Worm (Caenorhabditis elegans) whole organism, late embryonic: ENCODE results near the gene snx-14.

ENCODE experiments used
- C08G9.2 ChIP-seq: sonication (generic microtip); optimal IDR thresholded peaks from 2 replicates; lab custom pipeline; 2016; ENCODE audit warnings: mild to moderate bottlenecking, missing genetic modification characterization, moderate library complexity, missing compliant biosample characterization
- C38D4.7 ChIP-seq: fragments of 200-800 bp; sonication (Bioruptor generic); optimal IDR thresholded peaks from 2 replicates; lab custom pipeline; 2018; ENCODE audit warnings: mild to moderate bottlenecking, missing genetic modification characterization, moderate library complexity, missing compliant biosample characterization
- K02D7.2 ChIP-seq: sonication (generic microtip); optimal IDR thresholded peaks from 2 replicates; lab custom pipeline; 2017; ENCODE audit warnings: mild to moderate bottlenecking, missing genetic modification characterization, missing compliant biosample characterization
- K09A11.1 ChIP-seq: sonication (generic microtip); optimal IDR thresholded peaks from 2 replicates; lab custom pipeline; 2017; ENCODE audit warnings: antibody characterized with exemption, mild to moderate bottlenecking, missing genetic modification characterization, missing compliant biosample characterization; ENCODE audit not compliant: insufficient read depth
- Y22D7AL.16 ChIP-seq: sonication (generic microtip); optimal IDR thresholded peaks from 2 replicates; lab custom pipeline; 2016; ENCODE audit warnings: missing genetic modification characterization, missing compliant biosample characterization
- ahr-1 ChIP-seq: sonication (generic microtip); optimal IDR thresholded peaks from 2 replicates; lab custom pipeline; 2016; ENCODE audit warnings: missing genetic modification characterization, missing compliant biosample characterization
- ceh-14 ChIP-seq: sonication (generic microtip); optimal IDR thresholded peaks from 2 replicates; lab custom pipeline; 2016; ENCODE audit warnings: missing genotype, missing genetic modification characterization, missing compliant biosample characterization
- ceh-18 ChIP-seq: sonication (generic microtip); optimal IDR thresholded peaks from 2 replicates; lab custom pipeline; 2016; ENCODE audit warnings: missing genetic modification characterization, missing compliant biosample characterization
- ceh-19 ChIP-seq: fragments of 200-800 bp; sonication (Bioruptor generic); optimal IDR thresholded peaks from 2 replicates; lab custom pipeline; 2018; ENCODE audit warnings: mild to moderate bottlenecking, missing genetic modification characterization, missing compliant biosample characterization
- ceh-30 ChIP-seq: fragments of 150-350 bp; optimal IDR thresholded peaks from 2 replicates; lab custom pipeline; 2014; ENCODE audit warnings: missing biosample characterization, missing genetic modification characterization
- ceh-34 ChIP-seq: sonication (generic microtip); optimal IDR thresholded peaks from 2 replicates; lab custom pipeline; 2016; ENCODE audit warnings: mild to moderate bottlenecking, missing genetic modification characterization, missing compliant biosample characterization
- ceh-45 ChIP-seq: fragments of 200-800 bp; sonication (Bioruptor generic); IDR thresholded peaks from 2 replicates; pipeline ENCODE4 v1.3.6; 2022; ENCODE audit warnings: missing genetic modification reagents, missing genetic modification characterization, missing compliant biosample characterization
- ceh-48 ChIP-seq: sonication (generic microtip); optimal IDR thresholded peaks from 2 replicates; lab custom pipeline; 2016; ENCODE audit warnings: missing genetic modification characterization, inconsistent platforms, missing compliant biosample characterization
- ceh-9 ChIP-seq: sonication (generic microtip); optimal IDR thresholded peaks from 2 replicates; lab custom pipeline; 2016; ENCODE audit warnings: mild to moderate bottlenecking, missing genetic modification characterization, inconsistent platforms, missing compliant biosample characterization
- che-1 ChIP-seq: sonication (generic microtip); optimal IDR thresholded peaks from 2 replicates; lab custom pipeline; 2016; ENCODE audit warnings: mild to moderate bottlenecking, missing genetic modification characterization, missing compliant biosample characterization
- dmd-4 ChIP-seq: sonication (generic microtip); optimal IDR thresholded peaks from 2 replicates; lab custom pipeline; 2016; ENCODE audit warnings: borderline replicate concordance, missing genetic modification characterization, missing compliant biosample characterization
- dve-1 ChIP-seq: sonication (generic microtip); optimal IDR thresholded peaks from 2 replicates; lab custom pipeline; 2017; ENCODE audit warnings: antibody characterized with exemption, mild to moderate bottlenecking, missing genetic modification characterization, missing compliant biosample characterization
- elt-2 ChIP-seq: sonication (generic microtip); optimal IDR thresholded peaks from 2 replicates; lab custom pipeline; 2016; ENCODE audit warnings: missing genetic modification reagents, missing genetic modification characterization, missing compliant biosample characterization
- elt-4 ChIP-seq: sonication (generic microtip); optimal IDR thresholded peaks from 2 replicates; lab custom pipeline; 2016; ENCODE audit warnings: missing genetic modification characterization, missing compliant biosample characterization
- eyg-1 ChIP-seq: sonication (generic microtip); optimal IDR thresholded peaks from 2 replicates; lab custom pipeline; 2016; ENCODE audit warnings: missing genotype, missing genetic modification characterization, missing compliant biosample characterization
- fax-1 ChIP-seq: sonication (generic microtip); optimal IDR thresholded peaks from 2 replicates; lab custom pipeline; 2016; ENCODE audit warnings: missing genotype, missing genetic modification characterization, missing compliant biosample characterization
- fkh-10 ChIP-seq: fragments of 150-350 bp; optimal IDR thresholded peaks from 2 replicates; lab custom pipeline; 2014; ENCODE audit warnings: missing biosample characterization, missing genetic modification reagents, missing genetic modification characterization
- gmeb-2 ChIP-seq: sonication (generic microtip); optimal IDR thresholded peaks from 2 replicates; lab custom pipeline; 2016; ENCODE audit warnings: missing genetic modification characterization, inconsistent platforms, missing compliant biosample characterization
- hlh-13 ChIP-seq: fragments of 200-800 bp; sonication (Bioruptor generic); optimal IDR thresholded peaks from 2 replicates; lab custom pipeline; 2018; ENCODE audit warnings: mild to moderate bottlenecking, missing genetic modification characterization, missing compliant biosample characterization
- hlh-15 ChIP-seq: sonication (generic microtip); optimal IDR thresholded peaks from 2 replicates; lab custom pipeline; 2016; ENCODE audit warnings: missing genetic modification characterization, missing compliant biosample characterization
- hlh-30 ChIP-seq: sonication (generic microtip); optimal IDR thresholded peaks from 2 replicates; lab custom pipeline; 2017; ENCODE audit warnings: antibody characterized with exemption, missing genetic modification characterization, missing compliant biosample characterization; ENCODE audit not compliant: insufficient read depth
- lim-6 ChIP-seq: sonication (generic microtip); optimal IDR thresholded peaks from 2 replicates; lab custom pipeline; 2016; ENCODE audit warnings: missing genetic modification characterization, missing compliant biosample characterization
- nhr-11 ChIP-seq: fragments of 150-350 bp; optimal IDR thresholded peaks from 2 replicates; lab custom pipeline; 2014; ENCODE audit warnings: missing biosample characterization, missing genetic modification characterization
- pag-3 ChIP-seq: sonication (generic microtip); optimal IDR thresholded peaks from 2 replicates; lab custom pipeline; 2016; ENCODE audit warnings: missing compliant biosample characterization, missing genetic modification characterization, borderline replicate concordance
- pha-4 ChIP-seq: fragments of 150-350 bp; optimal IDR thresholded peaks from 2 replicates; lab custom pipeline; 2018; ENCODE audit warnings: missing biosample characterization, missing genetic modification reagents, missing genetic modification characterization
- pqm-1 ChIP-seq: sonication (generic microtip); optimal IDR thresholded peaks from 2 replicates; lab custom pipeline; 2016; ENCODE audit warnings: missing genetic modification characterization, missing compliant biosample characterization
- pros-1 ChIP-seq: fragments of 150-350 bp; optimal IDR thresholded peaks from 2 replicates; lab custom pipeline; 2014; ENCODE audit warnings: missing biosample characterization, missing genetic modification reagents, missing genetic modification characterization
- rnt-1 ChIP-seq: sonication (generic microtip); optimal IDR thresholded peaks from 2 replicates; lab custom pipeline; 2016; ENCODE audit warnings: missing genetic modification characterization, missing compliant biosample characterization
- sdc-2 ChIP-seq: sonication (generic microtip); optimal IDR thresholded peaks from 2 replicates; lab custom pipeline; 2016; ENCODE audit warnings: missing genotype, missing genetic modification characterization, missing compliant biosample characterization
- sox-2 ChIP-seq: fragments of 200-800 bp; sonication (Bioruptor generic); IDR thresholded peaks from 2 replicates; pipeline ENCODE4 v1.3.6; 2022; ENCODE audit warnings: missing genetic modification reagents, missing genetic modification characterization, missing compliant biosample characterization
- sox-4 ChIP-seq: sonication (generic microtip); optimal IDR thresholded peaks from 2 replicates; lab custom pipeline; 2017; ENCODE audit warnings: mild to moderate bottlenecking, missing genetic modification characterization, inconsistent platforms, missing compliant biosample characterization
- syd-9 ChIP-seq: sonication (generic microtip); optimal IDR thresholded peaks from 2 replicates; lab custom pipeline; 2016; ENCODE audit warnings: mild to moderate bottlenecking, missing genetic modification characterization, moderate library complexity, missing compliant biosample characterization
- tbx-7 ChIP-seq: sonication (generic microtip); optimal IDR thresholded peaks from 2 replicates; lab custom pipeline; 2016; ENCODE audit warnings: missing genotype, missing genetic modification characterization, missing compliant biosample characterization
- unc-42 ChIP-seq: sonication (generic microtip); optimal IDR thresholded peaks from 2 replicates; lab custom pipeline; 2016; ENCODE audit warnings: missing genotype, missing genetic modification characterization, missing compliant biosample characterization
- unc-55 ChIP-seq: sonication (generic microtip); optimal IDR thresholded peaks from 2 replicates; lab custom pipeline; 2017; ENCODE audit warnings: missing biosample characterization, missing genetic modification reagents, missing genetic modification characterization
- unc-86 ChIP-seq: sonication (generic microtip); optimal IDR thresholded peaks from 2 replicates; lab custom pipeline; 2016; ENCODE audit warnings: missing genetic modification characterization, missing compliant biosample characterization
- zip-5 ChIP-seq: sonication (generic microtip); optimal IDR thresholded peaks from 2 replicates; lab custom pipeline; 2016; ENCODE audit warnings: missing genetic modification characterization, missing compliant biosample characterization
- ztf-16 ChIP-seq: sonication (generic microtip); optimal IDR thresholded peaks from 2 replicates; lab custom pipeline; 2017; ENCODE audit warnings: missing genetic modification characterization, missing compliant biosample characterization

Gene snx-14

DNA sequence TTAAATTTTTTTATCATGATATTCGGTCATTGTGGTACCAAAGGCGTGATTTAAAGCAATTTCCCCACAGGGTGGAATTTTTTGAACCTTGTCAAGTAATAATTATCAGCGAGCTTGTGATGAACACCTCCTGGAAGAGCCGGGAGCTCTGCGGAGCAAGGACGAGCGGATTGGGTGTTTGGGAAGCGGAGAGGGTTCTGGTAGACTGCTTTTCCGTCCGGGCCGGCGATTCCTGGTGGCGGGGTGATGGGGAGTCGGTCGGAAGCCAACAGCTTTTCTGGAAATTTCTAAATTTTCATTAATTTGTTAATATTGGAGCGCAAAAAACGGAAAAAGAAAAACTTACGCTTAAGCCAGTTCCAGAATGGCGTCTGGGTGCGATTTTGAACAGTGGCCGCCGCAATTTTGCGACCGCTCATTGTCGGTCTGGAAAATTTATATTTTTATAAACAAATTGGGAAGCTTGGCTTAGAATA lies 36.8 kb downstream of the snx-14 start, which contains the start of gene ndua-7:
Gene ndua-7 (minus strand): TSS at position 426 of the 476 bp plus-strand sequence.
- TF ChIP-seq unc-55: no peak
- no peak for TF ChIP-seq che-1 (tag; lab: Kevin White, UChicago)
- TF ChIP-seq unc-42 (tag; lab: Kevin White, UChicago): no peak
- TF ChIP-seq Y22D7AL.16: no peak
- no peak for TF ChIP-seq C08G9.2 (tag; lab: Kevin White, UChicago)
- TF ChIP-seq hlh-15 (tag; lab: Kevin White, UChicago): no peak
- no peak for TF ChIP-seq unc-86 (tag; lab: Kevin White, UChicago)
- TF ChIP-seq hlh-30 (tag; lab: Kevin White, UChicago): no peak
- TF ChIP-seq fkh-10 (GFP tag; lab: Kevin White, UChicago): no peak
- TF ChIP-seq fax-1 (tag; lab: Kevin White, UChicago): no peak
- TF ChIP-seq ceh-30: no peak
- no peak for TF ChIP-seq ceh-14 (tag; lab: Kevin White, UChicago)
- TF ChIP-seq gmeb-2 (tag; lab: Kevin White, UChicago): no peak
- TF ChIP-seq dmd-4 (tag; lab: Kevin White, UChicago): no peak
- no peak for TF ChIP-seq nhr-11 (tag; lab: Kevin White, UChicago)
- no peak for TF ChIP-seq ceh-19 (GFP tag; lab: Kevin White, UChicago)

- no peak for TF ChIP-seq pqm-1 (tag; lab: Kevin White, UChicago)
- no peak for TF ChIP-seq ceh-18
- no peak for TF ChIP-seq pha-4 (tag; lab: Kevin White, UChicago)
- TF ChIP-seq sox-2: no peak
- no peak for TF ChIP-seq ceh-45
- no peak for TF ChIP-seq che-1 (tag; lab: Kevin White, UChicago)
- no peak for TF ChIP-seq sox-4 (tag; lab: Kevin White, UChicago)
- no peak for TF ChIP-seq pag-3 (tag; lab: Kevin White, UChicago)
- TF ChIP-seq rnt-1: no peak
- no peak for TF ChIP-seq ztf-16 (tag; lab: Kevin White, UChicago)
- TF ChIP-seq dve-1 (tag; lab: Kevin White, UChicago): no peak
- TF ChIP-seq ceh-19 (GFP tag; lab: Kevin White, UChicago): no peak
- no peak for TF ChIP-seq K02D7.2 (tag; lab: Kevin White, UChicago)
- TF ChIP-seq gmeb-2 (tag; lab: Kevin White, UChicago): no peak
Measured at ce11 chrII:13492948-13493347, 38.1 kb downstream of the snx-14 start, which contains the start of gene F45H10.2. Gene F45H10.2, minus strand, starts transcription at chrII:13493048.

ce11 chrII:13491254-13491889 lies 39.6 kb downstream of the snx-14 start, which contains the start of gene alh-7:
Gene alh-7, minus strand, starts transcription at chrII:13491786.
- TF ChIP-seq unc-86 (tag; lab: Kevin White, UChicago) (no peak), elt-4 (tag; lab: Kevin White, UChicago) (no peak), pag-3 (tag; lab: Kevin White, UChicago) (no peak), syd-9 (no peak), rnt-1 (no peak), fkh-10 (GFP tag; lab: Kevin White, UChicago) (no peak), sdc-2 (tag; lab: Kevin White, UChicago) (no peak)

DNA sequence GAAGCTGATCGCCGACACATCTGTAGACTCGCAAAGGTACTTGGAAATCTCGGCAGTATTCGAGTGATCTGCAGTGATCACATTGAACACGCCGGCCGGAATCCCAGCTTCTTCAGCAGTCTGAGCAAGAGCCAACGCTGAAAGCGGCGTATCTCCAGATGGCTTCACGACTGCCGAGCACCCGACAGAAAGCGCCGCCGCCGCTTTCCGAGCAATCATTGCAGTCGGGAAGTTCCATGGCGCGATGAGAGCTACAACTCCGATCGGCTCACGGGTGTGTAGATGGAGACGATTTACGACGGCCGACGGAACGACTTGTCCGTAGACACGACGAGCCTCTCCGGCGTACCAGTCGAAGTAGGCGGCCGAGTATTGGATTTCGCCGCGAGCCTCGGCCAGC lies 41.1 kb downstream of the snx-14 start:
- no peak for TF ChIP-seq ahr-1
- no peak for TF ChIP-seq lim-6 (tag; lab: Kevin White, UChicago)
- no peak for TF ChIP-seq rnt-1
- TF ChIP-seq ceh-14 (tag; lab: Kevin White, UChicago): no peak
- no peak for TF ChIP-seq C38D4.7 (GFP tag; lab: Kevin White, UChicago)
- no peak for TF ChIP-seq elt-2 (tag; lab: Kevin White, UChicago)
- TF ChIP-seq ceh-9 (tag; lab: Kevin White, UChicago): no peak
- TF ChIP-seq zip-5 (tag; lab: Kevin White, UChicago): no peak
- no peak for TF ChIP-seq ceh-48
- TF ChIP-seq eyg-1 (tag; lab: Kevin White, UChicago): no peak
- no peak for TF ChIP-seq unc-55
- TF ChIP-seq tbx-7 (tag; lab: Kevin White, UChicago): no peak
- no peak for TF ChIP-seq hlh-30 (tag; lab: Kevin White, UChicago)
- no peak for TF ChIP-seq gmeb-2 (tag; lab: Kevin White, UChicago)
- no peak for TF ChIP-seq ceh-45
- no peak for TF ChIP-seq K09A11.1
- no peak for TF ChIP-seq hlh-13
- no peak for TF ChIP-seq pros-1 (tag; lab: Kevin White, UChicago)
- no peak for TF ChIP-seq ceh-34 (tag; lab: Kevin White, UChicago)
- TF ChIP-seq ceh-30: no peak
